Worm (Caenorhabditis elegans) whole organism, young adult: ENCODE data around the gene dhc-4.
"Not testable (repeated sequence)": the region's sequence is repeated elsewhere in the genome, so short reads cannot be mapped to it uniquely, and the experiment has no call there.

Experiments used
- C17E4.6 ChIP-seq: fragments of 200-800 bp; sonication (Bioruptor generic); IDR thresholded peaks from 2 replicates; pipeline ENCODE4 v1.3.6; 2022; ENCODE audit warnings: missing genetic modification reagents, missing genetic modification characterization, missing compliant biosample characterization
- F10E7.11 ChIP-seq: sonication (generic microtip); optimal IDR thresholded peaks from 2 replicates; lab custom pipeline; 2017; ENCODE audit warnings: mild to moderate bottlenecking, missing genetic modification characterization, moderate library complexity, missing compliant biosample characterization
- F37B4.10 ChIP-seq: fragments of 200-800 bp; sonication (Bioruptor generic); IDR thresholded peaks from 2 replicates; pipeline ENCODE4 v1.3.6; 2022; ENCODE audit warnings: missing genetic modification characterization, missing compliant biosample characterization
- F49E8.2 ChIP-seq: sonication (generic microtip); optimal IDR thresholded peaks from 3 replicates; lab custom pipeline; 2017; ENCODE audit warnings: missing genetic modification characterization, mild to moderate bottlenecking, missing compliant biosample characterization, antibody characterized with exemption, moderate library complexity; ENCODE audit not compliant: insufficient read depth
- K12H6.12 ChIP-seq: fragments of 200-800 bp; sonication (Bioruptor generic); optimal IDR thresholded peaks from 2 replicates; lab custom pipeline; 2018; ENCODE audit warnings: mild to moderate bottlenecking, missing genetic modification characterization, missing compliant biosample characterization
- Y53F4B.3 ChIP-seq: fragments of 200-800 bp; sonication (Bioruptor generic); IDR thresholded peaks from 2 replicates; pipeline ENCODE4 v1.3.6; 2022; ENCODE audit warnings: missing genetic modification reagents, missing genetic modification characterization, missing compliant biosample characterization
- Y79H2A.3 ChIP-seq: fragments of 200-800 bp; sonication (Bioruptor generic); conservative IDR thresholded peaks from 2 replicates; pipeline ENCODE4 v1.3.6; 2022; ENCODE audit warnings: missing genetic modification reagents, missing genetic modification characterization, missing compliant biosample characterization
- ama-1 ChIP-seq, 3 experiments: fragments of 150-350 bp in 1 of 3; sonication (generic microtip) in 2 of 3; optimal IDR thresholded peaks; 2 replicates each; lab custom pipeline; 2014 to 2018; ENCODE audit warnings: missing biosample characterization in 2 of 3, missing genetic modification characterization in 2 of 3, missing genetic modification reagents in 2 of 3
- atf-7 ChIP-seq: sonication (generic microtip); optimal IDR thresholded peaks from 2 replicates; lab custom pipeline; 2017; ENCODE audit warnings: mild to moderate bottlenecking, missing genetic modification characterization, missing compliant biosample characterization
- athp-1 ChIP-seq: sonication (generic microtip); optimal IDR thresholded peaks from 2 replicates; lab custom pipeline; 2017; ENCODE audit warnings: mild to moderate bottlenecking, missing genetic modification characterization, missing compliant biosample characterization
- bed-2 ChIP-seq: fragments of 200-800 bp; sonication (Bioruptor generic); IDR thresholded peaks from 2 replicates; pipeline ENCODE4 v1.3.6; 2022; ENCODE audit warnings: missing genetic modification reagents, missing genetic modification characterization, missing compliant biosample characterization
- ceh-27 ChIP-seq: fragments of 200-800 bp; sonication (Bioruptor generic); optimal IDR thresholded peaks from 2 replicates; lab custom pipeline; 2018; ENCODE audit warnings: mild to moderate bottlenecking, missing genetic modification characterization, moderate library complexity, missing compliant biosample characterization
- ceh-40 ChIP-seq: fragments of 200-800 bp; sonication (Bioruptor generic); IDR thresholded peaks from 2 replicates; pipeline ENCODE4 v1.3.6; 2022; ENCODE audit warnings: missing genetic modification characterization, missing compliant biosample characterization
- chd-7 ChIP-seq: sonication (generic microtip); optimal IDR thresholded peaks from 2 replicates; lab custom pipeline; 2016; ENCODE audit warnings: mild to moderate bottlenecking, missing genetic modification characterization, moderate library complexity, missing compliant biosample characterization
- hlh-12 ChIP-seq: sonication (generic microtip); optimal IDR thresholded peaks from 2 replicates; lab custom pipeline; 2016; ENCODE audit warnings: missing genetic modification characterization, missing compliant biosample characterization
- let-607 ChIP-seq, 2 experiments: fragments of 200-800 bp in 1 of 2; sonication (Bioruptor generic) in 1 of 2; sonication (generic microtip) in 1 of 2; optimal IDR thresholded peaks; 2 replicates each; lab custom pipeline; 2016 to 2018; ENCODE audit warnings: mild to moderate bottlenecking in 2 of 2, missing compliant biosample characterization in 2 of 2, missing genetic modification characterization in 2 of 2, moderate library complexity in 2 of 2, missing genotype in 1 of 2
- lin-40 ChIP-seq: sonication (generic microtip); optimal IDR thresholded peaks from 2 replicates; lab custom pipeline; 2016; ENCODE audit warnings: missing genetic modification characterization, mild to moderate bottlenecking, missing compliant biosample characterization, missing genotype, missing genetic modification reagents
- lin-54 ChIP-seq: fragments of 200-800 bp; sonication (Bioruptor generic); optimal IDR thresholded peaks from 2 replicates; lab custom pipeline; 2018; ENCODE audit warnings: mild to moderate bottlenecking, missing genetic modification characterization, missing compliant biosample characterization
- lir-1 ChIP-seq: fragments of 200-800 bp; sonication (Bioruptor generic); conservative IDR thresholded peaks from 2 replicates; pipeline ENCODE4 v1.3.6; 2022; ENCODE audit warnings: missing genetic modification reagents, missing genetic modification characterization, missing compliant biosample characterization
- lsl-1 ChIP-seq: fragments of 200-800 bp; sonication (Bioruptor generic); optimal IDR thresholded peaks from 2 replicates; lab custom pipeline; 2018; ENCODE audit warnings: mild to moderate bottlenecking, missing genetic modification characterization, moderate library complexity, missing compliant biosample characterization
- madf-10 ChIP-seq: sonication (generic microtip); optimal IDR thresholded peaks from 2 replicates; lab custom pipeline; 2016; ENCODE audit warnings: mild to moderate bottlenecking, missing genetic modification characterization, missing compliant biosample characterization
- mel-28 ChIP-seq: sonication (generic microtip); optimal IDR thresholded peaks from 2 replicates; lab custom pipeline; 2016; ENCODE audit warnings: borderline replicate concordance, mild to moderate bottlenecking, missing genetic modification characterization, missing compliant biosample characterization
- mes-4 ChIP-seq: sonication (generic microtip); optimal IDR thresholded peaks from 2 replicates; lab custom pipeline; 2016; ENCODE audit warnings: missing genotype, missing genetic modification characterization, missing compliant biosample characterization
- nhr-120 ChIP-seq: fragments of 200-800 bp; sonication (Bioruptor generic); IDR thresholded peaks from 2 replicates; pipeline ENCODE4 v1.3.6; 2022; ENCODE audit warnings: missing genetic modification characterization, missing compliant biosample characterization
- nhr-90 ChIP-seq: sonication (generic microtip); optimal IDR thresholded peaks from 2 replicates; lab custom pipeline; 2016; ENCODE audit warnings: missing genotype, mild to moderate bottlenecking, missing genetic modification characterization, missing compliant biosample characterization
- rcor-1 ChIP-seq: fragments of 200-800 bp; sonication (Bioruptor generic); IDR thresholded peaks from 2 replicates; pipeline ENCODE4 v1.3.6; 2022; ENCODE audit warnings: missing genetic modification reagents, missing genetic modification characterization, missing compliant biosample characterization
- repo-1 ChIP-seq: sonication (generic microtip); optimal IDR thresholded peaks from 2 replicates; lab custom pipeline; 2017; ENCODE audit warnings: mild to moderate bottlenecking, missing genetic modification characterization, missing compliant biosample characterization
- snpc-3.4 ChIP-seq: sonication (generic microtip); optimal IDR thresholded peaks from 2 replicates; lab custom pipeline; 2017; ENCODE audit warnings: missing genetic modification characterization, mild to moderate bottlenecking, missing compliant biosample characterization, antibody characterized with exemption, moderate library complexity, missing genotype, missing genetic modification reagents
- snpc-4 ChIP-seq, 5 experiments: fragments of 150-350 bp in 1 of 5; sonication (generic microtip) in 4 of 5; optimal IDR thresholded peaks; 2 replicates each; lab custom pipeline; 2014 to 2018; ENCODE audit warnings: missing genetic modification characterization in 5 of 5, missing biosample characterization in 3 of 5, antibody characterized with exemption in 2 of 5, mild to moderate bottlenecking in 2 of 5, missing compliant biosample characterization in 2 of 5, missing genotype in 2 of 5, moderate library complexity in 2 of 5, missing genetic modification reagents in 1 of 5
- tbp1 ChIP-seq: fragments of 200-800 bp; sonication (Bioruptor generic); optimal IDR thresholded peaks from 2 replicates; lab custom pipeline; 2018; ENCODE audit warnings: mild to moderate bottlenecking, missing genetic modification characterization, missing compliant biosample characterization
- unc-130 ChIP-seq: sonication (generic microtip); optimal IDR thresholded peaks from 2 replicates; lab custom pipeline; 2016; ENCODE audit warnings: missing genetic modification reagents, missing genetic modification characterization, missing compliant biosample characterization
- ztf-18 ChIP-seq: sonication (generic microtip); optimal IDR thresholded peaks from 2 replicates; lab custom pipeline; 2016; ENCODE audit warnings: missing genotype, mild to moderate bottlenecking, missing genetic modification characterization, missing compliant biosample characterization
- ztf-22 ChIP-seq: fragments of 200-800 bp; sonication (Bioruptor generic); optimal IDR thresholded peaks from 2 replicates; lab custom pipeline; 2018; ENCODE audit warnings: mild to moderate bottlenecking, missing genetic modification characterization, moderate library complexity, missing compliant biosample characterization
- ztf-26 ChIP-seq: sonication (generic microtip); optimal IDR thresholded peaks from 2 replicates; lab custom pipeline; 2017; ENCODE audit warnings: missing genetic modification characterization, missing compliant biosample characterization

dhc-4 gene

DNA sequence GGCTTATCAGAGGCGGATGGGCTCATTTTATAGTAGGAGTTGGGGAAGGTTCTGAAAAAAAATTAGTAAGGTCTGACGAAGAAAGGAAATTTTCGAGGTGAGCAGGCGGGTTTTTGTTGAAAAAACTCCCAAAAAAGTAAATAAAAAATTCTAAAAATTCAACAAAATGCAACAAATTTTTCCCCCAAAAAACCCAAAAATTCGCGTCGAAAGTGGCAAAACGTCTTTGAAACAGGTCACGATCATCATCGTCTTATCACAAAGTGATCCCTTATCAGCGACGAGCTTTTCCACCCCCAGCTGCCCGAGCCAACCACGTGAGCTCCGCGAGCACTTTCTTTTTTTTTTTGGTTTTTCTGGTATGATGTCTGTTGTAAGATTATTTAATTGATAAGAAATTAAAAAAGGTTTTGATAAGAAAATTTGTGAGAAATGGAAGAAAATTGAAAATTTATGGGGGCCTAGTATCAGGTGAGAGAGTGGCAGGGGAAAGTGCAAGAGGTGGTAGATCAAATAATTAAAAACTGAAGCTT lies 56.8 kb downstream of the dhc-4 start, which contains the start of gene Y48A6B.7 (continued):
- TF ChIP-seq hlh-12 (tag; lab: Kevin White, UChicago) (no peak), mel-28 (tag; lab: Kevin White, UChicago) (no peak), madf-10 (tag; lab: Kevin White, UChicago) (peak; percentile 16), Y53F4B.3 (GFP tag; lab: Robert Waterston, UW) (no peak), let-607 (tag; optimal IDR thresholded peaks at IDR 0.05; lab: Kevin White, UChicago) (peak in 1 of 2 experiments; percentile 51), atf-7 (tag; lab: Kevin White, UChicago) (peak; percentile 55), unc-130 (no peak), F10E7.11 (tag; lab: Kevin White, UChicago) (no peak), F37B4.10 (GFP tag; lab: Robert Waterston, UW) (no peak), athp-1 (tag; lab: Kevin White, UChicago) (no peak), chd-7 (no peak), lin-40 (tag; lab: Kevin White, UChicago) (peak; percentile 18)
- TF ChIP-seq, all 124 proteins: peak for 16

ce11 chrIII:11029337-11029736 lies 59.6 kb downstream of the dhc-4 start, which contains the start of gene Y48A6B.8:
Gene Y48A6B.8, minus strand, starts transcription at chrIII:11029437.
- not testable (repeated sequence) for TF ChIP-seq C17E4.6 (GFP tag; lab: Robert Waterston, UW); snpc-4 (GFP tag; optimal IDR thresholded peaks at IDR 0.05; lab: Kevin White, UChicago); snpc-4 (tag; optimal IDR thresholded peaks at IDR 0.05; lab: Kevin White, UChicago); mel-28 (tag; lab: Kevin White, UChicago)

DNA sequence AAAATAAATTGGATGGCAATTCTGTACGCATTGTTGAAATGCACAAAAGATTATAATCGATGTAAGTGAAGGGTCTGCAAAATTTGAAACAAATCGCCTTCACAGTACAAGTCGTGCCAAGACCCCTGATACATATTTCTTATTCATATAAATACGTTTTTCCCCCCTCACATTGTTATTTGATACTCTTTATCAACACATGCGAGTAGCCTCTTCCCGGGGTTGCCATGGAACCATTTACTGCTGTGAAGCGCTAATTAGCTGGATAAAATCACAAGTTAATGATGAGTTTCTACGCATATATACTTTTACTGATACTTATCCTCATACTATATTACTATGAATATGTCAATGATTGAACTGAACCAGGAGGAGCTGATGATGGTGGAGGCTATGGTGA lies 61.6 kb downstream of the dhc-4 start, which contains the start of gene Y48A6B.14:
Gene Y48A6B.14, plus strand, starts transcription at position 301 of the 400 bp plus-strand sequence.
- TF ChIP-seq snpc-3.4 (tag; lab: Kevin White, UChicago) (no peak), repo-1 (no peak), nhr-120 (GFP tag; lab: Robert Waterston, UW) (no peak), K12H6.12 (tag; lab: Kevin White, UChicago) (no peak), ztf-18 (tag; lab: Kevin White, UChicago) (no peak), F49E8.2 (tag; lab: Kevin White, UChicago) (no peak), F10E7.11 (tag; lab: Kevin White, UChicago) (no peak), ama-1 (optimal IDR thresholded peaks at IDR 0.05; lab: Kevin White, UChicago) (no peak), ama-1 (GFP tag; optimal IDR thresholded peaks at IDR 0.05; lab: Kevin White, UChicago) (no peak), bed-2 (no peak), lin-54 (GFP tag; lab: Kevin White, UChicago) (no peak), mes-4 (no peak), ztf-22 (no peak)
- TF ChIP-seq, all 124 proteins: peak for 0

DNA sequence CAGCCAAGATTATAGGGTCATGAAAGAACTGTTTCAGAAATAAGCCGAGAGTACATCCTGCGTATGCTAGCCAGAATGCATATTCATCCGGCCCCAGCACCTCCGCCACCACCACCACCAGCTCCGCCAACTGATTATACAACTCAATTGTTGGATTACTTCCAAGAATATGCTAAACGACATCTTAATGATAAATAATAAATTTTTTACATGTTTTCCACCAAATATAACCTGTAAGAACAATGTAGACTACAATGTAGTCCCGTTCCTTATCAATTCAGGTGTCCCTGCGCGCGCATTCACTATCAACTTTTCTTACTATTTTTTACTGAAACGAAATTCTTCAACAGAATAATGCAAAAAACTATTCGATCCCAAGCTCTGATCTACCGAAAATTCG lies 63.1 kb downstream of the dhc-4 start, which contains the start of gene Y48A6B.9:
Gene Y48A6B.9, plus strand, starts transcription at position 301 of the 400 bp plus-strand sequence.
- TF ChIP-seq lsl-1 (GFP tag; lab: Kevin White, UChicago) (no peak), nhr-90 (tag; lab: Kevin White, UChicago) (no peak), Y79H2A.3 (GFP tag; lab: Robert Waterston, UW) (no peak), lir-1 (no peak), ceh-27 (no peak), K12H6.12 (tag; lab: Kevin White, UChicago) (no peak), ceh-40 (GFP tag; lab: Robert Waterston, UW) (no peak), ztf-26 (tag; lab: Kevin White, UChicago) (no peak), rcor-1 (no peak), chd-7 (no peak), tbp1 (no peak)
